Fruit fly (Drosophila melanogaster): ENCODE data around the gene cwo.

The cwo gene

dm6 chr3R:10380025-10380424 is 8.0 kb upstream of the cwo start:
- TF ChIP-seq topi (GFP tag; optimal IDR thresholded peaks at IDR 0.05) = no peak
- TF ChIP-seq Lpt (GFP tag; optimal IDR thresholded peaks at IDR 0.05) = no peak
- no peak for TF ChIP-seq Ets96B (tag; optimal IDR thresholded peaks at IDR 0.05)
- peak; percentile 24 for TF ChIP-seq Hr4 (GFP tag; optimal IDR thresholded peaks at IDR 0.05)
- peak; percentile 57 for TF ChIP-seq CG32006 (GFP tag; optimal IDR thresholded peaks at IDR 0.05)
- peak; percentile 24 for TF ChIP-seq svp (GFP tag)
- no peak for TF ChIP-seq CG10669 (GFP tag; optimal IDR thresholded peaks at IDR 0.05)
- TF ChIP-seq spab (GFP tag; optimal IDR thresholded peaks at IDR 0.05) = no peak
- TF ChIP-seq CG11294 (GFP tag; IDR thresholded peaks at IDR 0.05) = no peak

- TF ChIP-seq CG3919 (GFP tag; optimal IDR thresholded peaks at IDR 0.05) (no peak), CG1621 (tag; optimal IDR thresholded peaks at IDR 0.05) (peak; percentile 57), topi (GFP tag; optimal IDR thresholded peaks at IDR 0.05) (no peak), CG11902 (GFP tag; optimal IDR thresholded peaks at IDR 0.05) (peak; percentile 80), dac (GFP tag; optimal IDR thresholded peaks at IDR 0.05) (no peak), CG31627 (GFP tag; optimal IDR thresholded peaks at IDR 0.05) (peak; percentile 25), CG4318 (GFP tag; optimal IDR thresholded peaks at IDR 0.05) (no peak), svp (GFP tag) (peak; percentile 73), OdsH (GFP tag; optimal IDR thresholded peaks at IDR 0.05) (no peak), pdm3 (GFP tag; optimal IDR thresholded peaks at IDR 0.05) (peak; percentile 14), CG6276 (GFP tag; optimal IDR thresholded peaks at IDR 0.05) (no peak), vri (GFP tag; optimal IDR thresholded peaks at IDR 0.05) (peak; percentile 13)
Observed at dm6 chr3R:10389027-10389465, 988 bp downstream of the cwo start.

dm6 chr3R:10389877-10390468 is 1.9 kb downstream of the cwo start:
- TF ChIP-seq Eip78C (GFP tag) = peak; percentile 31
- TF ChIP-seq CG15336 (GFP tag; IDR thresholded peaks at IDR 0.05) = 0 out of 2 replicates have a peak, but pooled peaks have one; percentile 13
- TF ChIP-seq CG1621 (tag; optimal IDR thresholded peaks at IDR 0.05) = peak; percentile 46
- TF ChIP-seq CG6276 (GFP tag; optimal IDR thresholded peaks at IDR 0.05) = peak; percentile 57
- no peak for TF ChIP-seq dsx (GFP tag; optimal IDR thresholded peaks at IDR 0.05; ENCODE audit: poor library complexity, severe bottlenecking)
- TF ChIP-seq CG6808 (GFP tag; optimal IDR thresholded peaks at IDR 0.05) = peak; percentile 19
- no peak for TF ChIP-seq dac (GFP tag; optimal IDR thresholded peaks at IDR 0.05)
- no peak for TF ChIP-seq CG6163 (GFP tag; IDR thresholded peaks at IDR 0.05)
- no peak for TF ChIP-seq ss (GFP tag; optimal IDR thresholded peaks at IDR 0.05)
- TF ChIP-seq CG3919 (GFP tag; optimal IDR thresholded peaks at IDR 0.05) = no peak

dm6 chr3R:10390914-10391377 is 2.9 kb downstream of the cwo start:
- peak; percentile 37 for TF ChIP-seq CG6808 (GFP tag; optimal IDR thresholded peaks at IDR 0.05)
- peak; percentile 85 for TF ChIP-seq svp (GFP tag)
- no peak for TF ChIP-seq CG1621 (tag; optimal IDR thresholded peaks at IDR 0.05)
- peak; percentile 89 for TF ChIP-seq Eip78C (GFP tag)
- no peak for TF ChIP-seq salr (GFP tag; optimal IDR thresholded peaks at IDR 0.05)
- peak; percentile 94 for TF ChIP-seq fkh (GFP tag; optimal IDR thresholded peaks at IDR 0.05)
- TF ChIP-seq vri (GFP tag; optimal IDR thresholded peaks at IDR 0.05) = peak; percentile 84
- TF ChIP-seq achi (GFP tag; optimal IDR thresholded peaks at IDR 0.05) = peak; percentile 10
- TF ChIP-seq CG6792 (GFP tag; optimal IDR thresholded peaks at IDR 0.05) = peak; percentile 32
- no peak for TF ChIP-seq CG10631 (GFP tag; optimal IDR thresholded peaks at IDR 0.05)
- no peak for TF ChIP-seq CG6163 (GFP tag; IDR thresholded peaks at IDR 0.05)
- TF ChIP-seq spab (GFP tag; optimal IDR thresholded peaks at IDR 0.05) = peak; percentile 13
- TF ChIP-seq CG11902 (GFP tag; optimal IDR thresholded peaks at IDR 0.05) = no peak
- TF ChIP-seq OdsH (GFP tag; optimal IDR thresholded peaks at IDR 0.05) = peak; percentile 2
- TF ChIP-seq topi (GFP tag; optimal IDR thresholded peaks at IDR 0.05) = peak; percentile 41
- TF ChIP-seq Sox102F (GFP tag; optimal IDR thresholded peaks at IDR 0.05) = peak; percentile 16
- no peak for TF ChIP-seq fd59A (GFP tag; optimal IDR thresholded peaks at IDR 0.05)
- peak; percentile 54 for TF ChIP-seq Eip93F (GFP tag; optimal IDR thresholded peaks at IDR 0.05)
- peak; percentile 13 for TF ChIP-seq CG6854 (GFP tag; optimal IDR thresholded peaks at IDR 0.05)
- TF ChIP-seq CG3919 (GFP tag; optimal IDR thresholded peaks at IDR 0.05) = peak; percentile 24
- peak; percentile 34 for TF ChIP-seq CG7368 (GFP tag; optimal IDR thresholded peaks at IDR 0.05)
- no peak for TF ChIP-seq Smox (GFP tag; optimal IDR thresholded peaks at IDR 0.05)
- peak; percentile 43 for TF ChIP-seq Met (GFP tag; optimal IDR thresholded peaks at IDR 0.05)
- peak; percentile 53 to 59 for TF ChIP-seq ss (GFP tag; optimal IDR thresholded peaks at IDR 0.05)
- peak; percentile 13 for TF ChIP-seq esn (GFP tag; optimal IDR thresholded peaks at IDR 0.05)
- TF ChIP-seq Eip75B (GFP tag; optimal IDR thresholded peaks at IDR 0.05) = peak; percentile 33
- TF ChIP-seq CG9139 (GFP tag; optimal IDR thresholded peaks at IDR 0.05) = peak; percentile 8
- TF ChIP-seq lz (GFP tag; optimal IDR thresholded peaks at IDR 0.05) = no peak
- peak; percentile 19 for TF ChIP-seq CG16779 (tag; optimal IDR thresholded peaks at IDR 0.05)
- peak; percentile 8 for TF ChIP-seq CG8632 (GFP tag; optimal IDR thresholded peaks at IDR 0.05)

All from whole organism, prepupa.